Worm (Caenorhabditis elegans): ENCODE data around the gene Y11D7A.3.

The Y11D7A.3 gene

DNA sequence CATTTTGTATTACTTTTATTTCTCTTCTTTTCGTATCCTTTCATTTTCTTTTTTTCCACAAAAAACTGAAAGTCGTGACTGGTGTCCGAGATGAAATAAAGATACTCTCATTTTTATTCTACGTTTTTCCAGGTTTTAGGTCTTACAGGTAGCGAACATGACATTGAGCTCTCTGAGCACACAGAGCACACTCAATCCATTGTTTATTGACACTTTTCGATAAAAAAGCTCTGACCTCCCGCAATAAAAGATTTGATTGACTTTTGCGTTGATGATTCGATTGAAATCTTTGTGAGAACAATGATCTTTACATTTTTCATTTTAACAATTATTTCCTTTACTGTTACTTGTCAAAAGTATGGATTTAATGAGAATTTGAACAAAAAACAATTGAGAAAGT is 20.8 kb upstream of the Y11D7A.3 start, which contains the start of gene C46C2.6 (continued):
- TF ChIP-seq nhr-120 (GFP tag; IDR thresholded peaks at IDR 0.05): no peak
- no peak for TF ChIP-seq snpc-1.1 (tag; optimal IDR thresholded peaks at IDR 0.05; ENCODE audit: insufficient read depth)
- TF ChIP-seq madf-10 (tag; optimal IDR thresholded peaks at IDR 0.05): no peak

DNA sequence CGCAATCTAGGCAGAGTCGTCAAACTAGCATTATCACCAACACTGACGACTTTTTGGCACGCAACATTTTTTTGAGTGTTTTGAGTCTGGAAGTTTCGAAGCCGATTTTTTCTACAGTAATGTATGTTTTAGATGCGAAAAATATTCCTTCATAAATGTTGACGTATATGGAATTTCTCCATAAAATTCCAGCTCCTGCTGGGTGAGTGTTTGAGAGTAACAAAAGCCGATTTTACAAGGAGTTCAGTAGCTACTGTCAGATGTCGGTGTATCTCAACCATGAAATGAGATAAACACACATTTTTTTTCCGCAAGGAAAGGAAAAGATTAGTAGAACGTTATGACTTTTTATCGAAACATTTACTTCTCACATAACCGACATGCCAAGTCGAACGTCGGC is 18.1 kb upstream of the Y11D7A.3 start:
- TF ChIP-seq ccch-3 (GFP tag; optimal IDR thresholded peaks at IDR 0.05): no peak
- TF ChIP-seq aptf-3 (GFP tag; IDR thresholded peaks at IDR 0.05): no peak
- TF ChIP-seq cebp-2 (GFP tag; IDR thresholded peaks at IDR 0.05): no peak
- no peak for TF ChIP-seq Y53F4B.3 (GFP tag; IDR thresholded peaks at IDR 0.05)
- TF ChIP-seq ztf-3 (GFP tag; optimal IDR thresholded peaks at IDR 0.05): no peak
- no peak for TF ChIP-seq ztf-28 (GFP tag; IDR thresholded peaks at IDR 0.05)
- TF ChIP-seq bed-1 (GFP tag; IDR thresholded peaks at IDR 0.05): no peak
- no peak for TF ChIP-seq hmg-1.2 (GFP tag; IDR thresholded peaks at IDR 0.05)
- TF ChIP-seq F10E7.11 (tag; optimal IDR thresholded peaks at IDR 0.05): no peak

DNA sequence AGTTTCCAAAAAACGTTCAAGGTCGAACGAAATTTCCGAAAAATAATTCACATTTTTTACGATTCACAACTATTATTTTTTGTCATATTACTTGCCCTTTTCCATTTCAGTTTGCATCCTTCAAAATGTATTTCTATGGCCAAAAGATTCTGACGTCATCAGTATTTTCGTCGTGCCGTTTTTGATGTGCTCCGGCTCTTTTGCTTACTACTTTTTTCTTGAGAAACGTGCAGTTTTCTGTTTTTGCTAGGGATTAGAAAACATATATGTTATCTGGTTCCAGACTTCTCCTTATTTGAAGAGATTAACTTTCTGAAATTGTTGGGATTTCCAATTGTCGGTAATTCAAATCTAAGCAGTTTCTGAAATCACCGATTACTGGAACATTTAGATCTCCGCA is 17.1 kb upstream of the Y11D7A.3 start:
- TF ChIP-seq somi-1 (GFP tag; optimal IDR thresholded peaks at IDR 0.05) (no peak), lag-1 (GFP tag; IDR thresholded peaks at IDR 0.05) (no peak), K12H6.12 (tag; optimal IDR thresholded peaks at IDR 0.05) (no peak), snpc-1.3 (tag; optimal IDR thresholded peaks at IDR 0.05; ENCODE audit: insufficient read depth) (no peak), Y67H2A.10 (GFP tag; conservative IDR thresholded peaks at IDR 0.05) (no peak), let-607 (tag; optimal IDR thresholded peaks at IDR 0.05) (no peak), lin-54 (GFP tag; optimal IDR thresholded peaks at IDR 0.05) (no peak), Y79H2A.3 (GFP tag; conservative IDR thresholded peaks at IDR 0.05) (no peak), snpc-3.4 (tag; optimal IDR thresholded peaks at IDR 0.05) (no peak)

DNA sequence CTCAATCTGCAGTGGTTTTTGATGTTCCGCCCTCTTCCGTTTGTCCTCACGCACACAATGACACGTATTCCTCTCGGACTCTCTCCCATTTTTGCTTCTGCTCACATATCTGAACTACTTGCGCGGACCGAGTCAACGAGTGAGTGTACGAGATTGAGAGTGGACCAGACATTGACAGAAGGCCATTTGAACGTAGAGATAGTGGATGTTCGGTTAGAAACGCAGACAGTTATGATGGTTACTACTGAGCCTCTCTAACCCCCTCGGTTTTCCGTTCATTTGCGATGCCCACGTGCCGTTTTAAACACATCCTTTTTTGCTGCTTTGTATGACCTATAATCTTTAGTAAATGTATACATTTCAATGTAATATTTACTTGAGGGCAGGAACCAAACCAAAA is 16.5 kb upstream of the Y11D7A.3 start:
- TF ChIP-seq F57A8.1 (GFP tag; optimal IDR thresholded peaks at IDR 0.05): no peak
- peak; percentile 9 for TF ChIP-seq lin-40 (tag; optimal IDR thresholded peaks at IDR 0.05)
- no peak for TF ChIP-seq cebp-1 (GFP tag; IDR thresholded peaks at IDR 0.05)
- TF ChIP-seq cebp-1 (tag; optimal IDR thresholded peaks at IDR 0.05): peak; percentile 15
- TF ChIP-seq hmg-1.2 (GFP tag; IDR thresholded peaks at IDR 0.05): peak; percentile 62; the same call in 1 of the 2 replicates
- no peak for TF ChIP-seq ztf-18 (tag; optimal IDR thresholded peaks at IDR 0.05)
- no peak for TF ChIP-seq madf-3 (GFP tag; IDR thresholded peaks at IDR 0.05)
- TF ChIP-seq ceh-27 (GFP tag; optimal IDR thresholded peaks at IDR 0.05): peak; percentile 10
- TF ChIP-seq lin-35 (GFP tag; optimal IDR thresholded peaks at IDR 0.05): peak in 1 of 3 experiments; percentile 34

DNA sequence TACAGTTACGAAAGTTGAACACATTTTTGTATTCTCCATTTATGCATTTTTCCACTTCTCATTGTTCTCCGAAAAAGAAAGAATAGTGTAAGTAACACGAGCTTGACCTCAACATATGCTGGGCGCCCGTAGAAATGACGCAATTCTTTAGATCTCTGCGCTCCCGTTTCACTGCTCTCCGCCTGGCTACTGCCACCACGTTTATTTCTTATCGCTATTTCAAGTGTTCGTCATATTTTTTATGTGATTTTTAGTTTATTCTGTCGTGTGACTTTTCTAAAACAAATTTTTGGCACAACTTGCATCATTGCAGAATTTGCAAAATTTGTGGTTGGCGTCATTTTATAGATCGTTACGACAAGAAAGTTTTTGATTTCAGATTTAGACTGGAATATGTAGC is 15.9 kb upstream of the Y11D7A.3 start:
- TF ChIP-seq sdz-38 (tag; optimal IDR thresholded peaks at IDR 0.05): no peak
- peak; percentile 24 for TF ChIP-seq attf-5 (GFP tag; optimal IDR thresholded peaks at IDR 0.05)
- no peak for TF ChIP-seq F22D6.2 (tag; optimal IDR thresholded peaks at IDR 0.05)
- no peak for TF ChIP-seq F23B12.7 (tag; optimal IDR thresholded peaks at IDR 0.05; ENCODE audit: insufficient read depth)
- TF ChIP-seq nhr-80 (tag; optimal IDR thresholded peaks at IDR 0.05): peak; percentile 81
- TF ChIP-seq B0261.1 (tag; optimal IDR thresholded peaks at IDR 0.05): no peak
- no peak for TF ChIP-seq F33H1.4 (GFP tag; IDR thresholded peaks at IDR 0.05)

All from whole organism, young adult.